Fruit fly (Drosophila melanogaster) whole organism, adult: ENCODE data around the gene CarT.

Experiments used
- CG11617 ChIP-seq: fragments of 200-800 bp; sonication (Bioruptor generic); optimal IDR thresholded peaks from 2 replicates; lab custom pipeline; 2017; ENCODE audit warnings: mild to moderate bottlenecking, missing biosample characterization, missing genetic modification reagents, missing genetic modification characterization
- CG12768 ChIP-seq: fragments of 200-800 bp; sonication (Bioruptor generic); optimal IDR thresholded peaks from 2 replicates; lab custom pipeline; 2017; ENCODE audit warnings: missing biosample characterization, missing genetic modification characterization, mild to moderate bottlenecking, moderate library complexity, missing genetic modification reagents
- CG1620 ChIP-seq: fragments of 200-800 bp; sonication (Bioruptor generic); optimal IDR thresholded peaks from 2 replicates; lab custom pipeline; 2016; ENCODE audit warnings: missing biosample characterization, missing genetic modification characterization
- CG33017 ChIP-seq: fragments of 200-800 bp; sonication (Bioruptor generic); optimal IDR thresholded peaks from 2 replicates; lab custom pipeline; 2018; ENCODE audit warnings: missing biosample characterization, mild to moderate bottlenecking, missing genetic modification characterization, moderate library complexity
- Hr96 ChIP-seq: fragments of 200-800 bp; sonication (Bioruptor generic); optimal IDR thresholded peaks from 2 replicates; lab custom pipeline; 2016; ENCODE audit warnings: missing biosample characterization, missing genetic modification characterization
- bab1 ChIP-seq: fragments of 200-800 bp; sonication (Bioruptor generic); optimal IDR thresholded peaks from 3 replicates; lab custom pipeline; 2019; ENCODE audit warnings: missing biosample characterization, mild to moderate bottlenecking, missing genetic modification characterization, moderate library complexity
- cic ChIP-seq: fragments of 200-800 bp; sonication (Bioruptor generic); optimal IDR thresholded peaks from 2 replicates; lab custom pipeline; 2017; ENCODE audit warnings: missing biosample characterization, mild to moderate bottlenecking, missing genetic modification characterization, moderate library complexity
- cnc ChIP-seq, 2 experiments: fragments of >200 bp; optimal IDR thresholded peaks; 2 replicates each; lab custom pipeline; 2017
- kay ChIP-seq: fragments of 200-800 bp; sonication (Bioruptor generic); peaks from one replicate; lab custom pipeline; 2016; ENCODE audit warnings: missing biosample characterization, missing genetic modification characterization, borderline replicate concordance
- toe ChIP-seq: fragments of 200-800 bp; sonication (Bioruptor generic); optimal IDR thresholded peaks from 2 replicates; lab custom pipeline; 2016; ENCODE audit warnings: missing biosample characterization, missing genetic modification characterization

dm6 chr2L:20714468-20715404 is 15.3 kb downstream of the CarT start, which contains the start of gene Hr38:
- TF ChIP-seq toe (peak; percentile 10), kay (GFP tag; lab: Kevin White, UChicago) (peak; percentile 73), CG12768 (peak; percentile 35), bab1 (GFP tag; lab: Kevin White, UChicago) (peak; percentile 1), CG11617 (GFP tag; lab: Kevin White, UChicago) (no peak), Hr96 (GFP tag; lab: Kevin White, UChicago) (peak; percentile 31), CG33017 (tag; lab: Kevin White, UChicago) (peak; percentile 40), cic (GFP tag; lab: Kevin White, UChicago) (peak; percentile 56), CG1620 (GFP tag; lab: Kevin White, UChicago) (no peak), cnc (optimal IDR thresholded peaks at IDR 0.05; lab: Kevin White, UChicago) (no peak)
